Worm (Caenorhabditis elegans) whole organism, L3 larva: Measurements from ENCODE around the gene T06A10.106.
"Not testable (repeated sequence)": the region's sequence is repeated elsewhere in the genome, so short reads cannot be mapped to it uniquely, and the experiment has no call there.

Source experiments
- daf-12 ChIP-seq: fragments of 150-350 bp; optimal IDR thresholded peaks from 2 replicates; lab custom pipeline; 2014; ENCODE audit warnings: missing biosample characterization, missing genetic modification reagents, missing genetic modification characterization
- jun-1 ChIP-seq: fragments of 150-350 bp; optimal IDR thresholded peaks from 2 replicates; lab custom pipeline; 2014; ENCODE audit warnings: missing biosample characterization, missing genetic modification reagents, missing genetic modification characterization
- nfya-1 ChIP-seq: sonication (generic microtip); optimal IDR thresholded peaks from 2 replicates; lab custom pipeline; 2017; ENCODE audit warnings: missing genetic modification characterization, mild to moderate bottlenecking, missing compliant biosample characterization, antibody characterized with exemption, moderate library complexity; ENCODE audit not compliant: insufficient read depth
- nhr-28 ChIP-seq: fragments of 150-350 bp; optimal IDR thresholded peaks from 2 replicates; lab custom pipeline; 2014; ENCODE audit warnings: missing biosample characterization, missing genetic modification characterization
- nhr-76 ChIP-seq: fragments of 150-350 bp; sonication (generic microtip); optimal IDR thresholded peaks from 5 replicates; lab custom pipeline; 2014; ENCODE audit warnings: missing biosample characterization, missing genetic modification characterization
- skn-1 ChIP-seq: fragments of 150-350 bp; optimal IDR thresholded peaks from 2 replicates; lab custom pipeline; 2014; ENCODE audit warnings: missing biosample characterization, missing genetic modification characterization
- snpc-4 ChIP-seq: fragments of 150-350 bp; optimal IDR thresholded peaks from 2 replicates; lab custom pipeline; 2014; ENCODE audit warnings: missing biosample characterization, missing genetic modification characterization

DNA sequence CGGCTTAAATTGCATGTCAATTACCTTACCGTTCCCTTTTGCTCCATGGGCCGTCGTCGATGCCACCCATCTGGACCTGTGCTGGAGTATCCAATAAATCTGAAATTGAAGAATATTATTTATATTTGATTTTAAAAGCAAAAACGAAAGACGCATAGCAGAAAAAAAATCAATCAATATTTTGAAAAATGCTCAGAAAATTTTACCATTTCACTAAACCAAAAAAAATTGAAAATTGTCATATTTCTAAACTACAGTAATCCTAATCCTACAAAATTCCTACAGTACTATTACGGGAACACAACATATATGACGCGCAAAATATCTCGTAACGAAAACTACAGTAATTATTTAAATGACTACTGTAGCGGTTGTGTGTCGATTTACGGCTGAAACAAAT lies 25.9 kb downstream of the T06A10.106 start, which contains the start of gene Y116A8A.150:
- not testable (repeated sequence) for TF ChIP-seq jun-1 (tag; lab: Kevin White, UChicago); nfya-1 (tag; lab: Kevin White, UChicago); nhr-76 (tag; lab: Kevin White, UChicago); daf-12 (tag; lab: Kevin White, UChicago); nhr-28; snpc-4 (tag; lab: Kevin White, UChicago); skn-1 (tag; lab: Kevin White, UChicago)
